Worm (Caenorhabditis elegans) whole organism, mixed stage, embryonic: Measurements from ENCODE around the gene gst-28.
A peak's percentile ranks its signal among the peaks of the same experiment; 100 is the strongest.

Experiments
- M03D4.4 ChIP-seq: sonication (generic microtip); optimal IDR thresholded peaks from 2 replicates; lab custom pipeline; 2017; ENCODE audit warnings: mild to moderate bottlenecking, missing genetic modification characterization, missing compliant biosample characterization
- blmp-1 ChIP-seq: fragments of 150-350 bp; optimal IDR thresholded peaks from 2 replicates; lab custom pipeline; 2014; ENCODE audit warnings: missing biosample characterization, missing genetic modification characterization
- ceh-43 ChIP-seq: fragments of 200-800 bp; sonication (Bioruptor generic); optimal IDR thresholded peaks from 2 replicates; lab custom pipeline; 2018; ENCODE audit warnings: mild to moderate bottlenecking, missing genetic modification characterization, moderate library complexity, missing compliant biosample characterization
- ces-1 ChIP-seq: fragments of 150-350 bp; optimal IDR thresholded peaks from 2 replicates; lab custom pipeline; 2014; ENCODE audit warnings: missing biosample characterization, missing genetic modification reagents, missing genetic modification characterization
- cnd-1 ChIP-seq: fragments of 200-800 bp; sonication (Bioruptor generic); optimal IDR thresholded peaks from 2 replicates; lab custom pipeline; 2018; ENCODE audit warnings: mild to moderate bottlenecking, missing genetic modification characterization, missing compliant biosample characterization
- elt-3 ChIP-seq: fragments of 150-350 bp; optimal IDR thresholded peaks from 2 replicates; lab custom pipeline; 2014; ENCODE audit warnings: missing biosample characterization, missing genetic modification characterization
- flh-1 ChIP-seq: fragments of 200-800 bp; sonication (Bioruptor generic); optimal IDR thresholded peaks from 2 replicates; lab custom pipeline; 2018; ENCODE audit warnings: mild to moderate bottlenecking, missing genetic modification characterization, moderate library complexity, missing compliant biosample characterization
- ham-2 ChIP-seq: fragments of 200-800 bp; sonication (Bioruptor generic); optimal IDR thresholded peaks from 2 replicates; lab custom pipeline; 2018; ENCODE audit warnings: mild to moderate bottlenecking, missing genetic modification characterization, missing compliant biosample characterization
- lin-13 ChIP-seq: fragments of 150-350 bp; optimal IDR thresholded peaks from 2 replicates; lab custom pipeline; 2014; ENCODE audit warnings: missing biosample characterization, missing genetic modification characterization
- lin-32 ChIP-seq: fragments of 200-800 bp; sonication (Bioruptor generic); optimal IDR thresholded peaks from 2 replicates; lab custom pipeline; 2018; ENCODE audit warnings: mild to moderate bottlenecking, missing genetic modification characterization, missing compliant biosample characterization
- lsy-2 ChIP-seq: fragments of 150-350 bp; optimal IDR thresholded peaks from 2 replicates; lab custom pipeline; 2014; ENCODE audit warnings: missing biosample characterization, missing genetic modification characterization
- mab-5 ChIP-seq: fragments of 150-350 bp; optimal IDR thresholded peaks from 2 replicates; lab custom pipeline; 2014; ENCODE audit warnings: missing biosample characterization, missing genetic modification characterization
- mep-1 ChIP-seq: fragments of 150-350 bp; optimal IDR thresholded peaks from 2 replicates; lab custom pipeline; 2017; ENCODE audit warnings: missing biosample characterization, missing genetic modification reagents, missing genetic modification characterization, inconsistent platforms
- mls-2 ChIP-seq: sonication (generic microtip); optimal IDR thresholded peaks from 2 replicates; lab custom pipeline; 2016; ENCODE audit warnings: mild to moderate bottlenecking, missing genetic modification characterization, moderate library complexity, missing compliant biosample characterization
- nhr-12 ChIP-seq: fragments of 150-350 bp; optimal IDR thresholded peaks from 2 replicates; lab custom pipeline; 2014; ENCODE audit warnings: missing biosample characterization, missing genetic modification characterization
- nhr-2 ChIP-seq: fragments of 150-350 bp; optimal IDR thresholded peaks from 2 replicates; lab custom pipeline; 2014; ENCODE audit warnings: missing biosample characterization, missing genetic modification characterization
- nhr-237 ChIP-seq: fragments of 150-350 bp; optimal IDR thresholded peaks from 2 replicates; lab custom pipeline; 2014; ENCODE audit warnings: missing biosample characterization, missing genetic modification characterization
- nhr-28 ChIP-seq: fragments of 150-350 bp; optimal IDR thresholded peaks from 2 replicates; lab custom pipeline; 2014; ENCODE audit warnings: missing biosample characterization, missing genetic modification characterization
- nhr-76 ChIP-seq: sonication (generic microtip); optimal IDR thresholded peaks from 2 replicates; lab custom pipeline; 2017; ENCODE audit warnings: missing biosample characterization, missing genetic modification characterization
- pha-4 ChIP-seq: fragments of 150-350 bp; optimal IDR thresholded peaks from 2 replicates; lab custom pipeline; 2018; ENCODE audit warnings: missing biosample characterization, missing genetic modification reagents, missing genetic modification characterization
- sem-2 ChIP-seq: fragments of 200-800 bp; sonication (Bioruptor generic); optimal IDR thresholded peaks from 2 replicates; lab custom pipeline; 2018; ENCODE audit warnings: mild to moderate bottlenecking, missing genetic modification characterization, missing compliant biosample characterization
- snpc-4 ChIP-seq: fragments of 150-350 bp; optimal IDR thresholded peaks from 2 replicates; lab custom pipeline; 2014; ENCODE audit warnings: missing biosample characterization, missing genetic modification characterization
- sptf-1 ChIP-seq: sonication (generic microtip); optimal IDR thresholded peaks from 2 replicates; lab custom pipeline; 2017; ENCODE audit warnings: mild to moderate bottlenecking, missing genetic modification characterization, moderate library complexity, missing compliant biosample characterization
- tbx-8 ChIP-seq: fragments of 200-800 bp; sonication (Bioruptor generic); optimal IDR thresholded peaks from 2 replicates; lab custom pipeline; 2018; ENCODE audit warnings: mild to moderate bottlenecking, missing genetic modification characterization, moderate library complexity, missing compliant biosample characterization
- unc-120 ChIP-seq: sonication (generic microtip); optimal IDR thresholded peaks from 2 replicates; lab custom pipeline; 2017; ENCODE audit warnings: missing genetic modification characterization, missing compliant biosample characterization; ENCODE audit not compliant: poor library complexity, severe bottlenecking
- unc-39 ChIP-seq: fragments of 150-350 bp; optimal IDR thresholded peaks from 2 replicates; lab custom pipeline; 2014; ENCODE audit warnings: missing biosample characterization, missing genetic modification characterization
- unc-62 ChIP-seq: fragments of 150-350 bp; optimal IDR thresholded peaks from 2 replicates; lab custom pipeline; 2014; ENCODE audit warnings: missing biosample characterization, missing genetic modification reagents, missing genetic modification characterization
- zip-8 ChIP-seq: fragments of 150-350 bp; optimal IDR thresholded peaks from 2 replicates; lab custom pipeline; 2014; ENCODE audit warnings: missing biosample characterization, missing genetic modification characterization
- ztf-11 ChIP-seq: fragments of 150-350 bp; optimal IDR thresholded peaks from 2 replicates; lab custom pipeline; 2014; ENCODE audit warnings: missing biosample characterization, missing genetic modification characterization

The gst-28 gene

ce11 chrII:15208151-15208550 is 40.8 kb upstream of the gst-28 start:
- TF ChIP-seq pha-4 (tag; lab: Kevin White, UChicago) = no peak
- TF ChIP-seq ces-1 (GFP tag; lab: Kevin White, UChicago) = no peak
- no peak for TF ChIP-seq elt-3 (tag; lab: Kevin White, UChicago)
- peak; percentile 3 for TF ChIP-seq mep-1 (tag; lab: Kevin White, UChicago)
- TF ChIP-seq unc-62 (GFP tag; lab: Kevin White, UChicago) = no peak
- peak; percentile 93 for TF ChIP-seq lsy-2 (tag; lab: Kevin White, UChicago)
- no peak for TF ChIP-seq flh-1 (GFP tag; lab: Kevin White, UChicago)
- TF ChIP-seq lin-32 (GFP tag; lab: Kevin White, UChicago) = no peak

- TF ChIP-seq blmp-1 (tag; lab: Kevin White, UChicago) (no peak), nhr-28 (tag; lab: Kevin White, UChicago) (no peak), nhr-12 (tag; lab: Kevin White, UChicago) (no peak)
Observed at ce11 chrII:15207562-15207961, 40.2 kb upstream of the gst-28 start.

- TF ChIP-seq ceh-43 (GFP tag; lab: Kevin White, UChicago) = no peak
- no peak for TF ChIP-seq M03D4.4 (tag; lab: Kevin White, UChicago)
- TF ChIP-seq lsy-2 (tag; lab: Kevin White, UChicago) = no peak
- no peak for TF ChIP-seq mep-1 (tag; lab: Kevin White, UChicago)
- no peak for TF ChIP-seq tbx-8 (GFP tag; lab: Kevin White, UChicago)
- no peak for TF ChIP-seq blmp-1 (tag; lab: Kevin White, UChicago)
- TF ChIP-seq lin-32 (GFP tag; lab: Kevin White, UChicago) = no peak
- no peak for TF ChIP-seq ces-1 (GFP tag; lab: Kevin White, UChicago)
- no peak for TF ChIP-seq ztf-11 (tag; lab: Kevin White, UChicago)
- TF ChIP-seq mab-5 (tag; lab: Kevin White, UChicago) = no peak
- no peak for TF ChIP-seq snpc-4 (tag; lab: Kevin White, UChicago)
- no peak for TF ChIP-seq sem-2
- TF ChIP-seq ham-2 (GFP tag; lab: Kevin White, UChicago) = no peak
- no peak for TF ChIP-seq nhr-76
- TF ChIP-seq cnd-1 (tag; lab: Kevin White, UChicago) = no peak
Observed at ce11 chrII:15206234-15206633, 38.9 kb upstream of the gst-28 start.

DNA sequence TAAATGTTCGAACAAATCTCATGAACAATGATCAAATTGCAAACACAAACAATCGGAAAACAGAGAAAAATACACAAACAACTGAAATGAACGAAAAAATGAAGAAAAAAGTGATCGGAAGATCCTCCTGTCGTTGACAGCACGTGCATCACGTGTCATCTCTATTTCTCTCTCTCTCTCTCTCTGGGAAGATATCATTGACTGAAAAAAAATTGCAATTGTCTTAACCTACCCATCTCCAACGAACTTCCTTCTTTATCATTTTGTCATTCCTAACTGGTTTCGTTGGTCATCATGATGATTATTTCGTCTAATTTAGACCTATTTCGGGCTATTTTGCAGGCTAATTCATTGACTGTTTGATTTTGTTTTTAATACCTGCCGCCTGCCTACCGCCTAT is 38.0 kb upstream of the gst-28 start:
- TF ChIP-seq lsy-2 (tag; lab: Kevin White, UChicago) (no peak), zip-8 (tag; lab: Kevin White, UChicago) (no peak), ztf-11 (tag; lab: Kevin White, UChicago) (no peak), mep-1 (tag; lab: Kevin White, UChicago) (no peak), elt-3 (tag; lab: Kevin White, UChicago) (no peak), lin-32 (GFP tag; lab: Kevin White, UChicago) (no peak), unc-39 (tag; lab: Kevin White, UChicago) (no peak), unc-120 (tag; lab: Kevin White, UChicago) (no peak), ham-2 (GFP tag; lab: Kevin White, UChicago) (no peak), nhr-2 (tag; lab: Kevin White, UChicago) (no peak), flh-1 (GFP tag; lab: Kevin White, UChicago) (no peak), cnd-1 (tag; lab: Kevin White, UChicago) (no peak), nhr-237 (no peak), mls-2 (no peak), lin-13 (no peak), nhr-12 (tag; lab: Kevin White, UChicago) (no peak), nhr-28 (tag; lab: Kevin White, UChicago) (no peak), sptf-1 (tag; lab: Kevin White, UChicago) (no peak)
- TF ChIP-seq, all 35 proteins: peak for 0

ce11 chrII:15204069-15204850 is 36.9 kb upstream of the gst-28 start:
- no peak for TF ChIP-seq sptf-1 (tag; lab: Kevin White, UChicago)
- TF ChIP-seq, all 35 proteins: peak for 0
